Fruit fly (Drosophila melanogaster) whole organism, embryonic: ENCODE measurements around the gene Dop1R2.
A peak's percentile ranks its signal among the peaks of the same experiment; 100 is the strongest.

Experiments used
- ATbp ChIP-seq: fragments of 200-800 bp; sonication (Bioruptor generic); optimal IDR thresholded peaks from 2 replicates; lab custom pipeline; 2017; ENCODE audit warnings: missing biosample characterization, mild to moderate bottlenecking, missing genetic modification characterization, missing genetic modification reagents
- Atf-2 ChIP-seq: fragments of 200-800 bp; sonication (Bioruptor generic); optimal IDR thresholded peaks from 2 replicates; lab custom pipeline; 2016; ENCODE audit warnings: missing biosample characterization, missing genetic modification characterization
- Awh ChIP-seq: fragments of 200-800 bp; sonication (Bioruptor generic); IDR thresholded peaks from 2 replicates; pipeline ENCODE4, ENCODE4 v1.3.6; 2022; ENCODE audit warnings: missing biosample characterization, missing genetic modification characterization
- B-H1 ChIP-seq: fragments of 200-800 bp; sonication (Bioruptor generic); IDR thresholded peaks from 3 replicates; pipeline ENCODE4 v1.3.6; 2022; ENCODE audit warnings: missing biosample characterization, missing genetic modification characterization
- Bgb ChIP-seq: fragments of 200-800 bp; sonication (Bioruptor generic); IDR thresholded peaks from 2 replicates; pipeline ENCODE4 v1.3.6; 2022; ENCODE audit warnings: missing biosample characterization, missing genetic modification characterization; ENCODE audit not compliant: partially characterized antibody
- CG10209 ChIP-seq: fragments of 200-800 bp; sonication (Bioruptor generic); optimal IDR thresholded peaks from 3 replicates; lab custom pipeline; 2017; ENCODE audit warnings: missing biosample characterization, mild to moderate bottlenecking, missing genetic modification characterization, missing genetic modification reagents
- CG1024 ChIP-seq: fragments of 200-800 bp; sonication (Bioruptor generic); IDR thresholded peaks from 2 replicates; pipeline ENCODE4 v1.3.6; 2022; ENCODE audit warnings: missing biosample characterization, missing genetic modification characterization
- CG10565 ChIP-seq: fragments of 200-800 bp; sonication (Bioruptor generic); optimal IDR thresholded peaks from 3 replicates; lab custom pipeline; 2016; ENCODE audit warnings: missing biosample characterization, mild to moderate bottlenecking, missing genetic modification characterization
- CG11085 ChIP-seq: fragments of 200-800 bp; sonication (Bioruptor generic); IDR thresholded peaks from 2 replicates; pipeline ENCODE4 v1.3.6; 2022; ENCODE audit warnings: missing biosample characterization, missing genetic modification characterization
- CG12071 ChIP-seq: fragments of 200-800 bp; sonication (Bioruptor generic); optimal IDR thresholded peaks from 3 replicates; lab custom pipeline; 2018; ENCODE audit warnings: missing biosample characterization, mild to moderate bottlenecking, missing genetic modification characterization
- CG12155 ChIP-seq: fragments of 200-800 bp; sonication (Bioruptor generic); optimal IDR thresholded peaks from 3 replicates; lab custom pipeline; 2016; ENCODE audit warnings: missing biosample characterization, missing genetic modification characterization
- CG14860 ChIP-seq: fragments of 200-800 bp; sonication (Bioruptor generic); IDR thresholded peaks from 3 replicates; pipeline ENCODE4 v1.3.6; 2022; ENCODE audit warnings: missing biosample characterization, missing genetic modification characterization; ENCODE audit not compliant: partially characterized antibody
- CG1792 ChIP-seq: fragments of 200-800 bp; sonication (Bioruptor generic); optimal IDR thresholded peaks from 2 replicates; lab custom pipeline; 2016; ENCODE audit warnings: missing biosample characterization, missing genetic modification characterization
- CG2129 ChIP-seq: fragments of 200-800 bp; sonication (Bioruptor generic); IDR thresholded peaks from 2 replicates; pipeline ENCODE4 v1.3.6; 2022; ENCODE audit warnings: missing biosample characterization, missing genetic modification characterization; ENCODE audit not compliant: partially characterized antibody
- CG30020 ChIP-seq: fragments of 200-800 bp; optimal IDR thresholded peaks from 2 replicates; lab custom pipeline; 2019; ENCODE audit warnings: missing biosample characterization, mild to moderate bottlenecking, missing genetic modification characterization, moderate library complexity
- CG32532 ChIP-seq: fragments of 200-800 bp; sonication (Bioruptor generic); IDR thresholded peaks from 2 replicates; pipeline ENCODE4 v1.3.6; 2022; ENCODE audit warnings: missing biosample characterization, missing genetic modification characterization
- CG32772 ChIP-seq: fragments of 200-800 bp; sonication (Bioruptor generic); IDR thresholded peaks from 2 replicates; pipeline ENCODE4 v1.3.6; 2022; ENCODE audit warnings: missing biosample characterization, missing genetic modification characterization
- CG34376 ChIP-seq: fragments of 200-800 bp; sonication (Bioruptor generic); optimal IDR thresholded peaks from 2 replicates; lab custom pipeline; 2018; ENCODE audit warnings: missing biosample characterization, mild to moderate bottlenecking, missing genetic modification characterization
- CG3847 ChIP-seq: fragments of 200-800 bp; sonication (Bioruptor generic); IDR thresholded peaks from 2 replicates; pipeline ENCODE4 v1.3.6; 2022; ENCODE audit warnings: missing biosample characterization, missing genetic modification characterization
- CG6813 ChIP-seq: fragments of 200-800 bp; sonication (Bioruptor generic); optimal IDR thresholded peaks from 2 replicates; lab custom pipeline; 2017; ENCODE audit warnings: missing biosample characterization, missing genetic modification characterization, mild to moderate bottlenecking, moderate library complexity, missing genetic modification reagents
- CG7372 ChIP-seq: fragments of 200-800 bp; sonication (Bioruptor generic); IDR thresholded peaks from 2 replicates; pipeline ENCODE4 v1.3.6; 2022; ENCODE audit warnings: missing biosample characterization, missing genetic modification characterization
- CG8290 ChIP-seq, 3 experiments: fragments of 200-800 bp; sonication (Bioruptor generic); optimal IDR thresholded peaks; 2 replicates each; lab custom pipeline; 2016 to 2019; ENCODE audit warnings: missing biosample characterization in 3 of 3, missing genetic modification characterization in 3 of 3, mild to moderate bottlenecking in 2 of 3, moderate library complexity in 1 of 3
- CG8944 ChIP-seq: fragments of 200-800 bp; sonication (Bioruptor generic); optimal IDR thresholded peaks from 3 replicates; lab custom pipeline; 2016; ENCODE audit warnings: missing biosample characterization, missing genetic modification characterization
- CHES-1-like ChIP-seq: fragments of 200-800 bp; sonication (Bioruptor generic); optimal IDR thresholded peaks from 2 replicates; lab custom pipeline; 2016; ENCODE audit warnings: missing biosample characterization, missing genetic modification characterization
- Dad ChIP-seq: fragments of 200-800 bp; sonication (Bioruptor generic); optimal IDR thresholded peaks from 3 replicates; lab custom pipeline; 2016; ENCODE audit warnings: missing biosample characterization, missing genetic modification characterization
- Doc3 ChIP-seq: fragments of 200-800 bp; sonication (Bioruptor generic); IDR thresholded peaks from 3 replicates; pipeline ENCODE4 v1.3.6; 2022; ENCODE audit warnings: missing biosample characterization, missing genetic modification characterization; ENCODE audit not compliant: partially characterized antibody
- Ets97D ChIP-seq: fragments of 200-800 bp; sonication (Bioruptor generic); optimal IDR thresholded peaks from 3 replicates; lab custom pipeline; 2016; ENCODE audit warnings: missing biosample characterization, missing genetic modification characterization
- Gug ChIP-seq: fragments of 200-800 bp; sonication (Bioruptor generic); IDR thresholded peaks from 4 replicates; pipeline ENCODE4 v1.3.6; 2022; ENCODE audit warnings: missing biosample characterization, missing genetic modification characterization
- HHEX ChIP-seq: fragments of 200-800 bp; sonication (Bioruptor generic); optimal IDR thresholded peaks from 3 replicates; lab custom pipeline; 2017; ENCODE audit warnings: missing biosample characterization, mild to moderate bottlenecking, missing genetic modification characterization, missing genetic modification reagents
- HLH54F ChIP-seq: fragments of 200-800 bp; sonication (Bioruptor generic); optimal IDR thresholded peaks from 3 replicates; lab custom pipeline; 2016; ENCODE audit warnings: missing biosample characterization, missing genetic modification characterization
- HLHmδ ChIP-seq: fragments of 200-800 bp; sonication (Bioruptor generic); optimal IDR thresholded peaks from 2 replicates; lab custom pipeline; 2018; ENCODE audit warnings: missing biosample characterization, mild to moderate bottlenecking, missing genetic modification characterization, moderate library complexity
- Lhr ChIP-seq: fragments of 200-800 bp; sonication (Bioruptor generic); optimal IDR thresholded peaks from 3 replicates; lab custom pipeline; 2017; ENCODE audit warnings: mild to moderate bottlenecking, missing biosample characterization, missing genetic modification reagents, missing genetic modification characterization
- Med ChIP-seq: fragments of 200-800 bp; sonication (Bioruptor generic); peaks from one replicate; lab custom pipeline; 2016; ENCODE audit warnings: missing biosample characterization, missing genetic modification characterization, mild to moderate bottlenecking, inconsistent platforms, moderate library complexity
- Optix ChIP-seq: fragments of 200-800 bp; sonication (Bioruptor generic); IDR thresholded peaks from 3 replicates; pipeline ENCODE4 v1.3.6; 2022; ENCODE audit warnings: missing biosample characterization, missing genetic modification characterization
- PHDP ChIP-seq: fragments of 200-800 bp; sonication (Bioruptor generic); optimal IDR thresholded peaks from 3 replicates; lab custom pipeline; 2018; ENCODE audit warnings: missing biosample characterization, mild to moderate bottlenecking, missing genetic modification characterization, moderate library complexity
- ap ChIP-seq: fragments of 200-800 bp; sonication (Bioruptor generic); IDR thresholded peaks from 2 replicates; pipeline ENCODE4 v1.3.6; 2022; ENCODE audit warnings: missing biosample characterization, missing genetic modification characterization
- btn ChIP-seq: fragments of 200-800 bp; sonication (Bioruptor generic); optimal IDR thresholded peaks from 2 replicates; lab custom pipeline; 2016; ENCODE audit warnings: missing biosample characterization, missing genetic modification characterization
- chn ChIP-seq: fragments of 200-800 bp; sonication (Bioruptor generic); optimal IDR thresholded peaks from 2 replicates; lab custom pipeline; 2016; ENCODE audit warnings: missing biosample characterization, missing genetic modification characterization
- corto ChIP-seq: fragments of 200-800 bp; sonication (Bioruptor generic); optimal IDR thresholded peaks from 2 replicates; lab custom pipeline; 2016; ENCODE audit warnings: missing biosample characterization, mild to moderate bottlenecking, missing genetic modification characterization, moderate library complexity
- dimm ChIP-seq: fragments of 200-800 bp; sonication (Bioruptor generic); IDR thresholded peaks from 2 replicates; pipeline ENCODE4 v1.3.6; 2022; ENCODE audit warnings: missing biosample characterization, missing genetic modification characterization
- fd96Cb ChIP-seq: fragments of 200-800 bp; sonication (Bioruptor generic); optimal IDR thresholded peaks from 2 replicates; lab custom pipeline; 2018; ENCODE audit warnings: missing biosample characterization, mild to moderate bottlenecking, missing genetic modification characterization, moderate library complexity
- kni ChIP-seq: fragments of 200-800 bp; sonication (Bioruptor generic); optimal IDR thresholded peaks from 3 replicates; lab custom pipeline; 2017; ENCODE audit warnings: mild to moderate bottlenecking, missing biosample characterization, missing genetic modification reagents, missing genetic modification characterization
- lilli ChIP-seq: fragments of 200-800 bp; sonication (Bioruptor generic); optimal IDR thresholded peaks from 3 replicates; lab custom pipeline; 2016; ENCODE audit warnings: missing biosample characterization, missing genetic modification characterization
- nau ChIP-seq: fragments of 200-800 bp; sonication (Bioruptor generic); optimal IDR thresholded peaks from 3 replicates; lab custom pipeline; 2017; ENCODE audit warnings: missing biosample characterization, mild to moderate bottlenecking, missing genetic modification characterization, missing genetic modification reagents
- pho ChIP-seq: fragments of 200-800 bp; sonication (Bioruptor generic); optimal IDR thresholded peaks from 2 replicates; lab custom pipeline; 2016; ENCODE audit warnings: missing biosample characterization, missing genetic modification characterization
- sd ChIP-seq: fragments of 200-800 bp; sonication (Bioruptor generic); optimal IDR thresholded peaks from 3 replicates; lab custom pipeline; 2018; ENCODE audit warnings: missing biosample characterization, mild to moderate bottlenecking, missing genetic modification characterization, moderate library complexity
- sens ChIP-seq: fragments of 200-800 bp; sonication (Bioruptor generic); peaks from one replicate; lab custom pipeline; 2016; ENCODE audit warnings: missing biosample characterization, missing genetic modification characterization
- sob ChIP-seq: fragments of 200-800 bp; sonication (Bioruptor generic); IDR thresholded peaks from 2 replicates; pipeline ENCODE4 v1.3.6; 2022; ENCODE audit warnings: missing biosample characterization, missing genetic modification characterization
- tgo ChIP-seq: fragments of 200-800 bp; sonication (Bioruptor generic); IDR thresholded peaks from 3 replicates; pipeline ENCODE4 v1.3.6; 2022; ENCODE audit warnings: missing biosample characterization, missing genetic modification characterization
- zf30C ChIP-seq: fragments of 200-800 bp; sonication (Bioruptor generic); optimal IDR thresholded peaks from 3 replicates; lab custom pipeline; 2018; ENCODE audit warnings: missing biosample characterization, mild to moderate bottlenecking, missing genetic modification characterization

Gene Dop1R2

dm6 chr3R:29675333-29675732 is 15.5 kb upstream of the Dop1R2 start, which contains the start of the genes Bub3 and Cap-D2 (continued):
- TF ChIP-seq CG12155 (GFP tag; lab: Kevin White, UChicago) (peak; percentile 70), dimm (GFP tag; lab: Robert Waterston, UW) (no peak), fd96Cb (tag; lab: Kevin White, UChicago) (peak; percentile 55), Optix (GFP tag; lab: Robert Waterston, UW) (peak; percentile 63; the same call in 2 of the 3 replicates), HLH54F (GFP tag; lab: Kevin White, UChicago) (peak; percentile 72), CG32772 (GFP tag; lab: Robert Waterston, UW) (peak; percentile 57; the same call in 1 of the 2 replicates), Awh (GFP tag; lab: Robert Waterston, UW) (no peak), CG8290 (GFP tag; optimal IDR thresholded peaks at IDR 0.05; lab: Kevin White, UChicago) (peak; percentile 88), CG8290 (tag; optimal IDR thresholded peaks at IDR 0.05; lab: Kevin White, UChicago) (peak in 1 of 2 experiments; percentile 27), CG7372 (GFP tag; lab: Robert Waterston, UW) (peak; percentile 57), HHEX (GFP tag; lab: Kevin White, UChicago) (peak; percentile 53), CG34376 (GFP tag; lab: Kevin White, UChicago) (peak; percentile 6), CG1792 (peak; percentile 26), Lhr (peak; percentile 59), CG30020 (no peak), zf30C (GFP tag; lab: Kevin White, UChicago) (no peak), Doc3 (GFP tag; lab: Robert Waterston, UW) (peak; percentile 86), B-H1 (GFP tag; lab: Robert Waterston, UW) (peak; percentile 47; the same call in 2 of the 3 replicates), HLHmδ (GFP tag; lab: Kevin White, UChicago) (no peak), CG8944 (GFP tag; lab: Kevin White, UChicago) (peak; percentile 78), tgo (GFP tag; lab: Robert Waterston, UW) (peak; percentile 57; the same call in 2 of the 3 replicates), CHES-1-like (GFP tag; lab: Kevin White, UChicago) (peak; percentile 89), CG2129 (GFP tag; lab: Robert Waterston, UW) (peak; percentile 78), CG10209 (GFP tag; lab: Kevin White, UChicago) (peak; percentile 43), CG14860 (GFP tag; lab: Robert Waterston, UW) (peak; percentile 78), Ets97D (peak; percentile 83), sd (tag; lab: Kevin White, UChicago) (no peak), corto (GFP tag; lab: Kevin White, UChicago) (no peak), Bgb (GFP tag; lab: Robert Waterston, UW) (peak; percentile 59), ap (peak; percentile 65; the same call in 1 of the 2 replicates), nau (no peak), kni (no peak), Dad (GFP tag; lab: Kevin White, UChicago) (peak; percentile 65), sob (peak; percentile 85), btn (GFP tag; lab: Kevin White, UChicago) (peak; percentile 78), lilli (GFP tag; lab: Kevin White, UChicago) (peak; percentile 83), PHDP (no peak), CG1024 (GFP tag; lab: Robert Waterston, UW) (peak; percentile 67; the same call in 1 of the 2 replicates), chn (peak; percentile 84), Atf-2 (peak; percentile 69), Med (GFP tag; lab: Kevin White, UChicago) (peak; percentile 95), CG6813 (GFP tag; lab: Kevin White, UChicago) (no peak), CG3847 (GFP tag; lab: Robert Waterston, UW) (peak; percentile 75), pho (peak; percentile 77), sens (GFP tag; lab: Kevin White, UChicago) (peak; percentile 98), CG32532 (GFP tag; lab: Robert Waterston, UW) (peak; percentile 67), ATbp (GFP tag; lab: Kevin White, UChicago) (no peak), Gug (GFP tag; lab: Robert Waterston, UW) (peak; percentile 63; the same call in 3 of the 4 replicates), CG11085 (GFP tag; lab: Robert Waterston, UW) (0 out of 2 replicates have a peak, but pooled peaks have one; percentile 8), CG10565 (GFP tag; lab: Kevin White, UChicago) (peak; percentile 19), CG12071 (GFP tag; lab: Kevin White, UChicago) (no peak)
